Worm (Caenorhabditis elegans) whole organism, L4 larva: ENCODE results near the gene T28B11.1.
A peak's percentile ranks its signal among the peaks of the same experiment; 100 is the strongest.

ENCODE experiments used
- F26F4.8 ChIP-seq: fragments of 200-800 bp; sonication (Bioruptor generic); conservative IDR thresholded peaks from 2 replicates; pipeline ENCODE4 v1.3.6; 2022; ENCODE audit warnings: missing genetic modification characterization, missing compliant biosample characterization
- F44E2.7 ChIP-seq: fragments of 200-800 bp; sonication (Bioruptor generic); IDR thresholded peaks from 2 replicates; pipeline ENCODE4 v2.1.2; 2022; ENCODE audit warnings: missing genetic modification characterization, missing compliant biosample characterization
- aha-1 ChIP-seq: fragments of 150-350 bp; peaks from one replicate; lab custom pipeline; 2014; ENCODE audit warnings: missing biosample characterization, missing genetic modification characterization
- ama-1 ChIP-seq: fragments of 150-350 bp; optimal IDR thresholded peaks from 2 replicates; lab custom pipeline; 2014; ENCODE audit warnings: inconsistent platforms, mixed read lengths
- arid-1 ChIP-seq: fragments of 200-800 bp; sonication (Bioruptor generic); conservative IDR thresholded peaks from 2 replicates; pipeline ENCODE4 v1.3.6; 2022; ENCODE audit warnings: missing genetic modification reagents, missing genetic modification characterization, missing compliant biosample characterization
- attf-4 ChIP-seq: sonication (generic microtip); optimal IDR thresholded peaks from 3 replicates; lab custom pipeline; 2017; ENCODE audit warnings: missing biosample characterization, missing genetic modification characterization
- ceh-20 ChIP-seq: fragments of 200-800 bp; sonication (Bioruptor generic); IDR thresholded peaks from 2 replicates; pipeline ENCODE4 v1.3.6; 2022; ENCODE audit warnings: missing genetic modification reagents, missing genetic modification characterization, missing compliant biosample characterization
- ceh-44 ChIP-seq: fragments of 200-800 bp; sonication (Bioruptor generic); IDR thresholded peaks from 2 replicates; pipeline ENCODE4 v1.3.6; 2022; ENCODE audit warnings: missing genetic modification reagents, missing genetic modification characterization, missing compliant biosample characterization
- ceh-62 ChIP-seq: sonication (generic microtip); optimal IDR thresholded peaks from 2 replicates; lab custom pipeline; 2017; ENCODE audit warnings: missing biosample characterization, missing genetic modification characterization
- cey-2 ChIP-seq: sonication (generic microtip); optimal IDR thresholded peaks from 3 replicates; lab custom pipeline; 2017; ENCODE audit warnings: missing genetic modification characterization, mild to moderate bottlenecking, missing compliant biosample characterization, antibody characterized with exemption, borderline replicate concordance; ENCODE audit not compliant: insufficient read depth
- ctbp-1 ChIP-seq: fragments of 200-800 bp; sonication (Bioruptor generic); IDR thresholded peaks from 2 replicates; pipeline ENCODE4 v1.3.6; 2022; ENCODE audit warnings: missing genetic modification reagents, missing genetic modification characterization, missing compliant biosample characterization
- daf-16 ChIP-seq, 3 experiments: sonication (generic microtip); optimal IDR thresholded peaks; 2 replicates each; lab custom pipeline; 2016 to 2017; ENCODE audit warnings: missing genetic modification characterization in 3 of 3, missing genetic modification reagents in 3 of 3, mild to moderate bottlenecking in 2 of 3, missing compliant biosample characterization in 2 of 3, missing biosample characterization in 1 of 3, moderate library complexity in 1 of 3
- dmd-6 ChIP-seq: fragments of 200-800 bp; sonication (Bioruptor generic); IDR thresholded peaks from 2 replicates; pipeline ENCODE4 v1.3.6; 2022; ENCODE audit warnings: missing genetic modification reagents, missing genetic modification characterization, missing compliant biosample characterization
- dmd-9 ChIP-seq: fragments of 200-800 bp; sonication (Bioruptor generic); IDR thresholded peaks from 2 replicates; pipeline ENCODE4 v1.3.6; 2022; ENCODE audit warnings: missing genetic modification reagents, missing genetic modification characterization, missing compliant biosample characterization
- egl-27 ChIP-seq: sonication (generic microtip); optimal IDR thresholded peaks from 3 replicates; lab custom pipeline; 2017; ENCODE audit warnings: missing biosample characterization, missing genetic modification reagents, missing genetic modification characterization
- egl-43 ChIP-seq: fragments of 200-800 bp; sonication (Bioruptor generic); IDR thresholded peaks from 2 replicates; pipeline ENCODE4 v1.3.6; 2022; ENCODE audit warnings: missing genetic modification reagents, missing genetic modification characterization, missing compliant biosample characterization
- fkh-10 ChIP-seq: fragments of 150-350 bp; optimal IDR thresholded peaks from 2 replicates; lab custom pipeline; 2014; ENCODE audit warnings: missing biosample characterization, missing genetic modification reagents, missing genetic modification characterization
- hlh-30 ChIP-seq: sonication (generic microtip); optimal IDR thresholded peaks from 2 replicates; lab custom pipeline; 2017; ENCODE audit warnings: antibody characterized with exemption, mild to moderate bottlenecking, missing genetic modification characterization, missing compliant biosample characterization; ENCODE audit not compliant: insufficient read depth
- lin-13 ChIP-seq: fragments of 150-350 bp; optimal IDR thresholded peaks from 2 replicates; lab custom pipeline; 2014; ENCODE audit warnings: missing biosample characterization, missing genetic modification reagents, missing genetic modification characterization
- lir-3 ChIP-seq: sonication (generic microtip); optimal IDR thresholded peaks from 2 replicates; lab custom pipeline; 2016; ENCODE audit warnings: mild to moderate bottlenecking, missing genetic modification characterization, missing compliant biosample characterization
- mdl-1 ChIP-seq, 2 experiments: fragments of 150-350 bp in 1 of 2; sonication (generic microtip) in 1 of 2; optimal IDR thresholded peaks; 2 replicates each; lab custom pipeline; 2014 to 2017; ENCODE audit warnings: missing biosample characterization in 2 of 2, missing genetic modification characterization in 2 of 2
- mdt-29 ChIP-seq: fragments of 200-800 bp; sonication (Bioruptor generic); IDR thresholded peaks from 2 replicates; pipeline ENCODE4 v1.3.6; 2022; ENCODE audit warnings: missing genetic modification reagents, missing genetic modification characterization, missing compliant biosample characterization
- nhr-102 ChIP-seq: sonication (generic microtip); optimal IDR thresholded peaks from 2 replicates; lab custom pipeline; 2016; ENCODE audit warnings: mild to moderate bottlenecking, missing genetic modification characterization, moderate library complexity, missing compliant biosample characterization
- nhr-25 ChIP-seq: sonication (generic microtip); optimal IDR thresholded peaks from 2 replicates; lab custom pipeline; 2017; ENCODE audit warnings: missing genetic modification characterization, mild to moderate bottlenecking, missing compliant biosample characterization, antibody characterized with exemption, moderate library complexity, borderline replicate concordance; ENCODE audit not compliant: insufficient read depth
- nhr-48 ChIP-seq: sonication (generic microtip); optimal IDR thresholded peaks from 2 replicates; lab custom pipeline; 2016; ENCODE audit warnings: mild to moderate bottlenecking, missing genetic modification characterization, missing compliant biosample characterization
- nhr-6 ChIP-seq: fragments of 150-350 bp; optimal IDR thresholded peaks from 2 replicates; lab custom pipeline; 2014; ENCODE audit warnings: missing biosample characterization, missing genetic modification characterization
- nhr-76 ChIP-seq: fragments of 150-350 bp; optimal IDR thresholded peaks from 2 replicates; lab custom pipeline; 2014; ENCODE audit warnings: missing biosample characterization, missing genetic modification characterization
- nhr-77 ChIP-seq: fragments of 150-350 bp; optimal IDR thresholded peaks from 2 replicates; lab custom pipeline; 2014; ENCODE audit warnings: missing biosample characterization, missing genetic modification characterization
- pha-4 ChIP-seq, 2 experiments: fragments of 150-350 bp in 1 of 2; fragments of 200-800 bp in 1 of 2; sonication (Bioruptor generic) in 1 of 2; IDR thresholded peaks in 1 of 2; optimal IDR thresholded peaks in 1 of 2; 2 replicates each; pipeline versions ENCODE4 v1.3.6 to Lab custom; 2014 to 2022; ENCODE audit warnings: missing genetic modification characterization in 2 of 2, missing genetic modification reagents in 2 of 2, missing biosample characterization in 1 of 2, missing compliant biosample characterization in 1 of 2
- php-3 ChIP-seq: fragments of 200-800 bp; sonication (Bioruptor generic); IDR thresholded peaks from 2 replicates; pipeline ENCODE4 v1.3.6; 2022; ENCODE audit warnings: missing genetic modification reagents, missing genetic modification characterization, missing compliant biosample characterization
- rbr-2 ChIP-seq: sonication (generic microtip); optimal IDR thresholded peaks from 2 replicates; lab custom pipeline; 2016; ENCODE audit warnings: missing genotype, missing genetic modification characterization, missing compliant biosample characterization
- set-16 ChIP-seq: fragments of 200-800 bp; sonication (Bioruptor generic); IDR thresholded peaks from 2 replicates; pipeline ENCODE4 v1.3.6; 2022; ENCODE audit warnings: missing genetic modification reagents, missing genetic modification characterization, missing compliant biosample characterization
- skn-1 ChIP-seq: fragments of 150-350 bp; optimal IDR thresholded peaks from 2 replicates; lab custom pipeline; 2014; ENCODE audit warnings: missing biosample characterization, missing genetic modification characterization
- spr-1 ChIP-seq: sonication (generic microtip); optimal IDR thresholded peaks from 2 replicates; lab custom pipeline; 2016; ENCODE audit warnings: mild to moderate bottlenecking, missing genetic modification characterization, missing compliant biosample characterization
- unc-39 ChIP-seq: sonication (generic microtip); optimal IDR thresholded peaks from 2 replicates; lab custom pipeline; 2017; ENCODE audit warnings: missing biosample characterization, missing genetic modification characterization
- unc-62 ChIP-seq, 3 experiments: fragments of 150-350 bp in 1 of 3; sonication (generic microtip); optimal IDR thresholded peaks in 2 of 3; peaks in 1 of 3; 1 replicate in 1 of 3; 2 replicates in 2 of 3; lab custom pipeline; 2014 to 2017; ENCODE audit warnings: missing biosample characterization in 3 of 3, missing genetic modification characterization in 3 of 3, missing genetic modification reagents in 3 of 3, missing genotype in 1 of 3
- vab-7 ChIP-seq: fragments of 200-800 bp; sonication (Bioruptor generic); IDR thresholded peaks from 2 replicates; pipeline ENCODE4 v1.3.6; 2022; ENCODE audit warnings: missing genetic modification reagents, missing genetic modification characterization, missing compliant biosample characterization
- zfp-2 ChIP-seq: sonication (generic microtip); optimal IDR thresholded peaks from 2 replicates; lab custom pipeline; 2016; ENCODE audit warnings: mild to moderate bottlenecking, missing genetic modification characterization, missing compliant biosample characterization
- zip-11 ChIP-seq: fragments of 200-800 bp; sonication (Bioruptor generic); IDR thresholded peaks from 2 replicates; pipeline ENCODE4 v1.3.6; 2022; ENCODE audit warnings: missing genetic modification characterization, missing compliant biosample characterization
- ztf-7 ChIP-seq: fragments of 150-350 bp; optimal IDR thresholded peaks from 2 replicates; lab custom pipeline; 2014; ENCODE audit warnings: missing biosample characterization, missing genetic modification characterization

The T28B11.1 gene

DNA sequence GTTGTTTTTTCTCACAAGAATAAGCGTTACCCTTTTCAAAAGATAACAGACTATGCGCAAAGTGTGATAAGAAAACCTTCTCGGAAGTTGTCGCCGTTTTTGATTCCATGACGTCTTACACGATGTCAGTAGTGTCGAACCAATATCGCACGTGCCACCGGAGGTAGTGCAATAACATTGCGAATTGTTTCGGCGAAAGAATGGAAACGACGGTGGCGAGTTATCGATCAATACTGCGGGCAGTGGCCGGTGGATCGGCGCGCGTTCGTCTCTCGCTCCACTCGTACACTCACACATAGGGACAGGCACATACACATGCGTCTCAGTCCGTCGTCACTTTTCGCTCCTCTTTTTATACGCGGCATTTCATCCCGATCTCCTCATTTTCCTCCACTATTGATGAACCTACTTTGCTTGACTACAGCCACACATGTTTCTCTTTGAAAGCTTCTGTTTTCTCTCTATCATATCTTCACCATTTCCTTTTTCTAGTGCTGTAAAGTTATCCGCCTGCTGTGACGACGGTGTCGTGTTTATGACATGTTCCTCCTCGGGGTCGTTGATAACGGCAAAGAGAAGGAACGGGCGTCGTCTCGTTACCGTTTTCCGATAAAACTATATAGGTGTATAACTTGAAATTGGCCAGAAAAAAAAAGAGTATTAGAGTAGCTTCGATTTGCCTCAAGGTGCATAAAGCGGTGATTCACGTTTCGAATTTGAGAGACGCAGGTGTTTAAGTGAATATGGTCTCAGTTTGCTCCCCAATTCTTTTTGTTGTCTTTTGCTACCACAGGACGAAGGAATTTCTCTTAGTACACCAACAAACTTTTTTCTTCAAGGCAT, 50.9 kb downstream of the T28B11.1 start (continued):
- TF ChIP-seq nhr-76 (tag; lab: Kevin White, UChicago) (no peak), nhr-102 (tag; lab: Kevin White, UChicago) (no peak), nhr-25 (tag; lab: Kevin White, UChicago) (no peak), ceh-20 (GFP tag; lab: Robert Waterston, UW) (no peak), skn-1 (tag; lab: Kevin White, UChicago) (no peak), php-3 (GFP tag; lab: Robert Waterston, UW) (no peak), egl-27 (tag; lab: Kevin White, UChicago) (no peak), spr-1 (tag; lab: Kevin White, UChicago) (peak; percentile 56), fkh-10 (GFP tag; lab: Kevin White, UChicago) (no peak), dmd-6 (GFP tag; lab: Robert Waterston, UW) (peak; percentile 79), ctbp-1 (0 out of 2 replicates have a peak, but pooled peaks have one; percentile 8), F44E2.7 (GFP tag; lab: Robert Waterston, UW) (no peak), vab-7 (GFP tag; lab: Robert Waterston, UW) (no peak), nhr-48 (tag; lab: Kevin White, UChicago) (peak; percentile 77), zfp-2 (no peak), egl-43 (GFP tag; lab: Robert Waterston, UW) (0 out of 2 replicates have a peak, but pooled peaks have one; percentile 11), dmd-9 (GFP tag; lab: Robert Waterston, UW) (no peak), mdl-1 (tag; optimal IDR thresholded peaks at IDR 0.05; lab: Kevin White, UChicago) (peak in 1 of 2 experiments; percentile 78), set-16 (GFP tag; lab: Robert Waterston, UW) (peak; percentile 45; the same call in 1 of the 2 replicates), cey-2 (tag; lab: Kevin White, UChicago) (no peak), attf-4 (tag; lab: Kevin White, UChicago) (peak; percentile 1), mdt-29 (GFP tag; lab: Robert Waterston, UW) (no peak), arid-1 (GFP tag; lab: Robert Waterston, UW) (no peak), ceh-44 (no peak), hlh-30 (tag; lab: Kevin White, UChicago) (peak; percentile 24), ceh-62 (tag; lab: Kevin White, UChicago) (no peak), ztf-7 (tag; lab: Kevin White, UChicago) (no peak), unc-62 (GFP tag; optimal IDR thresholded peaks at IDR 0.05 in 1 of 2; lab: Kevin White, UChicago) (peak in 1 of 2 experiments; percentile 56), unc-62 (tag; optimal IDR thresholded peaks at IDR 0.05; lab: Kevin White, UChicago) (no peak), rbr-2 (tag; lab: Kevin White, UChicago) (peak; percentile 27), unc-39 (tag; lab: Kevin White, UChicago) (no peak), aha-1 (peak; percentile 75), ama-1 (no peak), zip-11 (GFP tag; lab: Robert Waterston, UW) (no peak), nhr-6 (no peak), pha-4 (GFP tag; IDR thresholded peaks at IDR 0.05; lab: Robert Waterston, UW) (no peak), pha-4 (tag; optimal IDR thresholded peaks at IDR 0.05; lab: Kevin White, UChicago) (no peak), daf-16 (GFP tag; optimal IDR thresholded peaks at IDR 0.05; lab: Kevin White, UChicago) (peak in 1 of 2 experiments; percentile 73), daf-16 (tag; optimal IDR thresholded peaks at IDR 0.05; lab: Kevin White, UChicago) (peak; percentile 67), lir-3 (tag; lab: Kevin White, UChicago) (no peak), lin-13 (GFP tag; lab: Kevin White, UChicago) (no peak), nhr-77 (tag; lab: Kevin White, UChicago) (no peak), F26F4.8 (GFP tag; lab: Robert Waterston, UW) (no peak)
